Worm (Caenorhabditis elegans): Measurements from ENCODE around the gene acr-15.

acr-15 gene

ce11 chrV:8580961-8581360 lies 28.5 kb downstream of the acr-15 start, which contains the start of gene C10B5.1:
Gene C10B5.1 (plus strand): TSS chrV:8581261.
- TF ChIP-seq lsy-27 (tag; optimal IDR thresholded peaks at IDR 0.05; ENCODE audit: borderline replicate concordance, insufficient read depth) (no peak), aptf-3 (GFP tag; IDR thresholded peaks at IDR 0.05) (no peak), dpl-1 (GFP tag; optimal IDR thresholded peaks at IDR 0.05) (no peak), nfyb-1 (GFP tag; IDR thresholded peaks at IDR 0.05) (no peak), snpc-3.4 (tag; optimal IDR thresholded peaks at IDR 0.05) (no peak), hmg-20 (GFP tag; IDR thresholded peaks at IDR 0.05) (no peak)

- TF ChIP-seq egl-44 (GFP tag; IDR thresholded peaks at IDR 0.05) = no peak
- no peak for TF ChIP-seq tbx-9 (tag; optimal IDR thresholded peaks at IDR 0.05; ENCODE audit: borderline replicate concordance)
- no peak for TF ChIP-seq egl-18 (GFP tag; IDR thresholded peaks at IDR 0.05)
- TF ChIP-seq ceh-100 (GFP tag; IDR thresholded peaks at IDR 0.05) = no peak
- no peak for TF ChIP-seq ztf-22 (GFP tag; optimal IDR thresholded peaks at IDR 0.05)
- no peak for TF ChIP-seq Y95B8A.8 (GFP tag; IDR thresholded peaks at IDR 0.05)
- TF ChIP-seq nfya-2 (GFP tag; IDR thresholded peaks at IDR 0.05) = no peak
- TF ChIP-seq snpc-1.3 (tag; optimal IDR thresholded peaks at IDR 0.05; ENCODE audit: insufficient read depth) = no peak
- no peak for TF ChIP-seq mes-4 (tag; optimal IDR thresholded peaks at IDR 0.05)
- no peak for TF ChIP-seq C06A6.2 (GFP tag; conservative IDR thresholded peaks at IDR 0.05)
- TF ChIP-seq Y53G8AR.9 (GFP tag; conservative IDR thresholded peaks at IDR 0.05) = no peak
These were observed 34.0 kb downstream of the acr-15 start for ce11 chrV:8586472-8586871.

ce11 chrV:8586920-8587319 lies 34.4 kb downstream of the acr-15 start:
- no peak for TF ChIP-seq ztf-3 (GFP tag; optimal IDR thresholded peaks at IDR 0.05)
- no peak for TF ChIP-seq K12H6.12 (tag; optimal IDR thresholded peaks at IDR 0.05)
- TF ChIP-seq T26A5.8 (tag; optimal IDR thresholded peaks at IDR 0.05) = no peak
- TF ChIP-seq zfh-2 (GFP tag; conservative IDR thresholded peaks at IDR 0.05) = no peak
- no peak for TF ChIP-seq F52B5.7 (tag; optimal IDR thresholded peaks at IDR 0.05)
- no peak for TF ChIP-seq Y79H2A.3 (GFP tag; conservative IDR thresholded peaks at IDR 0.05)
- no peak for TF ChIP-seq dox-1 (GFP tag; IDR thresholded peaks at IDR 0.05)
- peak; percentile 56 for TF ChIP-seq nhr-80 (tag; optimal IDR thresholded peaks at IDR 0.05)
- no peak for TF ChIP-seq ZK185.1 (tag; optimal IDR thresholded peaks at IDR 0.05; ENCODE audit: poor library complexity, severe bottlenecking)
- TF ChIP-seq F10E7.11 (tag; optimal IDR thresholded peaks at IDR 0.05) = no peak
- no peak for TF ChIP-seq F55B11.4 (tag; optimal IDR thresholded peaks at IDR 0.05; ENCODE audit: borderline replicate concordance, insufficient read depth)
- TF ChIP-seq snpc-4 (GFP tag; optimal IDR thresholded peaks at IDR 0.05) = no peak
- peak in 1 of 4 experiments; percentile 46 for TF ChIP-seq snpc-4 (tag; optimal IDR thresholded peaks at IDR 0.05)
- TF ChIP-seq unc-62 (GFP tag; optimal IDR thresholded peaks at IDR 0.05) = no peak
- no peak for TF ChIP-seq egl-18 (GFP tag; IDR thresholded peaks at IDR 0.05)
- no peak for TF ChIP-seq gei-17 (GFP tag; optimal IDR thresholded peaks at IDR 0.05)

- no peak for TF ChIP-seq B0261.1 (tag; optimal IDR thresholded peaks at IDR 0.05)
- TF ChIP-seq lin-26 (GFP tag; IDR thresholded peaks at IDR 0.05) = no peak
- TF ChIP-seq ceh-58 (GFP tag; IDR thresholded peaks at IDR 0.05) = no peak
- TF ChIP-seq sdz-38 (tag; optimal IDR thresholded peaks at IDR 0.05) = no peak
- no peak for TF ChIP-seq nhr-27 (tag; optimal IDR thresholded peaks at IDR 0.05)
- no peak for TF ChIP-seq lsl-1 (GFP tag; optimal IDR thresholded peaks at IDR 0.05)
- TF ChIP-seq nhr-80 (tag; optimal IDR thresholded peaks at IDR 0.05) = no peak
- TF ChIP-seq ceh-100 (GFP tag; IDR thresholded peaks at IDR 0.05) = no peak
- no peak for TF ChIP-seq hsf-1 (GFP tag; IDR thresholded peaks at IDR 0.05)
- no peak for TF ChIP-seq D2030.7 (GFP tag; IDR thresholded peaks at IDR 0.05)
- no peak for TF ChIP-seq mxl-1 (tag; optimal IDR thresholded peaks at IDR 0.05)
- TF ChIP-seq F37B4.10 (GFP tag; IDR thresholded peaks at IDR 0.05) = no peak
- no peak for TF ChIP-seq mes-4 (tag; optimal IDR thresholded peaks at IDR 0.05)
- no peak for TF ChIP-seq snpc-1.3 (tag; optimal IDR thresholded peaks at IDR 0.05; ENCODE audit: insufficient read depth)
These were observed 35.6 kb downstream of the acr-15 start, which contains the start of gene C10B5.3 for ce11 chrV:8588079-8588478. Gene C10B5.3 (minus strand): TSS chrV:8588179.

All from whole organism, young adult.